Worm (Caenorhabditis elegans): ENCODE results near the gene bicd-1.
"Not testable (repeated sequence)": the region's sequence is repeated elsewhere in the genome, so short reads cannot be mapped to it uniquely, and the experiment has no call there.

Gene bicd-1

ce11 chrIV:6605863-6606262 lies 33.7 kb upstream of the bicd-1 start, which contains the start of gene nstp-2:
nstp-2 (minus strand) TSS chrIV:6606188.
- TF ChIP-seq nhr-11 (tag; optimal IDR thresholded peaks at IDR 0.05): no peak
- TF ChIP-seq gmeb-1 (tag; optimal IDR thresholded peaks at IDR 0.05): no peak

- TF ChIP-seq nhr-6 (tag; optimal IDR thresholded peaks at IDR 0.05) (no peak), sma-9 (GFP tag; optimal IDR thresholded peaks at IDR 0.05) (peak; percentile 15), sma-9 (tag; optimal IDR thresholded peaks at IDR 0.05) (no peak)
These were observed 31.4 kb upstream of the bicd-1 start for ce11 chrIV:6603549-6603948.

ce11 chrIV:6602376-6602775 lies 30.2 kb upstream of the bicd-1 start, which contains the start of gene F15B10.3:
F15B10.3 (plus strand) TSS chrIV:6602676.
- no peak for TF ChIP-seq sma-9 (GFP tag; optimal IDR thresholded peaks at IDR 0.05)
- no peak for TF ChIP-seq sma-9 (tag; optimal IDR thresholded peaks at IDR 0.05)
- no peak for TF ChIP-seq lin-13 (GFP tag; optimal IDR thresholded peaks at IDR 0.05)
- no peak for TF ChIP-seq ztf-11 (tag; optimal IDR thresholded peaks at IDR 0.05)
- no peak for TF ChIP-seq nhr-6 (tag; optimal IDR thresholded peaks at IDR 0.05)
- TF ChIP-seq sma-3 (GFP tag; optimal IDR thresholded peaks at IDR 0.05): no peak

ce11 chrIV:6601213-6601724 lies 29.1 kb upstream of the bicd-1 start, which contains the start of gene sup-36:
sup-36 (plus strand) TSS chrIV:6601674.
- TF ChIP-seq crh-2 (tag; optimal IDR thresholded peaks at IDR 0.05): peak; percentile 12
- peak; percentile 62 for TF ChIP-seq nhr-129 (tag; optimal IDR thresholded peaks at IDR 0.05)
- TF ChIP-seq unc-55 (GFP tag; optimal IDR thresholded peaks at IDR 0.05): peak; percentile 74
- TF ChIP-seq nhr-11 (tag; optimal IDR thresholded peaks at IDR 0.05): no peak
- peak; percentile 51 for TF ChIP-seq C34F6.9 (tag; optimal IDR thresholded peaks at IDR 0.05)
- no peak for TF ChIP-seq skn-1 (tag; optimal IDR thresholded peaks at IDR 0.05)
- peak; percentile 47 for TF ChIP-seq fos-1 (tag; optimal IDR thresholded peaks at IDR 0.05)
- TF ChIP-seq sma-9 (GFP tag; optimal IDR thresholded peaks at IDR 0.05): peak; percentile 18
- TF ChIP-seq sma-9 (tag; optimal IDR thresholded peaks at IDR 0.05): no peak

ce11 chrIV:6599447-6599846 lies 27.3 kb upstream of the bicd-1 start, which contains the start of gene F38A5.8:
F38A5.8 (plus strand) TSS chrIV:6599747.
- TF ChIP-seq ztf-4 (tag; optimal IDR thresholded peaks at IDR 0.05) (no peak), nhr-77 (tag; optimal IDR thresholded peaks at IDR 0.05) (no peak), blmp-1 (tag; optimal IDR thresholded peaks at IDR 0.05; ENCODE audit: insufficient read depth) (no peak), nhr-25 (tag; optimal IDR thresholded peaks at IDR 0.05) (no peak), alr-1 (tag; optimal IDR thresholded peaks at IDR 0.05) (no peak), fos-1 (tag; optimal IDR thresholded peaks at IDR 0.05) (no peak)

ce11 chrIV:6598740-6599139 lies 26.6 kb upstream of the bicd-1 start, which contains the start of gene nspb-5:
nspb-5 (plus strand) TSS chrIV:6599040.
- TF ChIP-seq dmd-4, skn-1, fos-1 (tag; optimal IDR thresholded peaks at IDR 0.05): not testable (repeated sequence)

ce11 chrIV:6597918-6598317 lies 25.8 kb upstream of the bicd-1 start, which contains the start of gene nspb-4:
nspb-4 (plus strand) TSS chrIV:6598218.
- TF ChIP-seq alr-1 (tag; optimal IDR thresholded peaks at IDR 0.05); lin-11 (tag; optimal IDR thresholded peaks at IDR 0.05); blmp-1 (tag; optimal IDR thresholded peaks at IDR 0.05; ENCODE audit: insufficient read depth): not testable (repeated sequence)

ce11 chrIV:6597298-6597697 lies 25.2 kb upstream of the bicd-1 start, which contains the start of gene F38A5.6:
F38A5.6 (minus strand) TSS chrIV:6597398.
- no peak for TF ChIP-seq mbf-1 (tag; optimal IDR thresholded peaks at IDR 0.05)
- TF ChIP-seq ama-1 (optimal IDR thresholded peaks at IDR 0.05): no peak
- no peak for TF ChIP-seq lsy-2 (tag; optimal IDR thresholded peaks at IDR 0.05)
- no peak for TF ChIP-seq skn-1 (tag; optimal IDR thresholded peaks at IDR 0.05)
- no peak for TF ChIP-seq elt-1 (tag; optimal IDR thresholded peaks at IDR 0.05)
- no peak for TF ChIP-seq lin-39 (tag; optimal IDR thresholded peaks at IDR 0.05)
- no peak for TF ChIP-seq R02D3.7 (tag; optimal IDR thresholded peaks at IDR 0.05)
- no peak for TF ChIP-seq crh-2 (tag; optimal IDR thresholded peaks at IDR 0.05)
- TF ChIP-seq fos-1 (tag; optimal IDR thresholded peaks at IDR 0.05): no peak
- no peak for TF ChIP-seq unc-39 (tag; optimal IDR thresholded peaks at IDR 0.05)
- no peak for TF ChIP-seq dmd-4 (tag; optimal IDR thresholded peaks at IDR 0.05)
- no peak for TF ChIP-seq mab-5 (tag; optimal IDR thresholded peaks at IDR 0.05)
